Worm (Caenorhabditis elegans) whole organism, young adult: Measurements from ENCODE around the gene F11C7.2.

Experiments
- B0336.3 ChIP-seq: fragments of 200-800 bp; sonication (Bioruptor generic); IDR thresholded peaks from 2 replicates; pipeline ENCODE4 v1.3.6; 2022; ENCODE audit warnings: missing genetic modification characterization, missing compliant biosample characterization
- C17E4.6 ChIP-seq: fragments of 200-800 bp; sonication (Bioruptor generic); IDR thresholded peaks from 2 replicates; pipeline ENCODE4 v1.3.6; 2022; ENCODE audit warnings: missing genetic modification reagents, missing genetic modification characterization, missing compliant biosample characterization
- F33H1.4 ChIP-seq: fragments of 200-800 bp; sonication (Bioruptor generic); IDR thresholded peaks from 2 replicates; pipeline ENCODE4 v1.3.6; 2022; ENCODE audit warnings: missing genetic modification reagents, missing genetic modification characterization, missing compliant biosample characterization
- F52B5.7 ChIP-seq: sonication (generic microtip); optimal IDR thresholded peaks from 2 replicates; lab custom pipeline; 2016; ENCODE audit warnings: mild to moderate bottlenecking, missing genetic modification characterization, missing compliant biosample characterization
- K11D2.4 ChIP-seq: fragments of 200-800 bp; sonication (Bioruptor generic); IDR thresholded peaks from 2 replicates; pipeline ENCODE4 v1.3.6; 2022; ENCODE audit warnings: missing genetic modification reagents, missing genetic modification characterization, missing compliant biosample characterization
- Y53F4B.3 ChIP-seq: fragments of 200-800 bp; sonication (Bioruptor generic); IDR thresholded peaks from 2 replicates; pipeline ENCODE4 v1.3.6; 2022; ENCODE audit warnings: missing genetic modification reagents, missing genetic modification characterization, missing compliant biosample characterization
- Y95B8A.8 ChIP-seq: fragments of 200-800 bp; sonication (Bioruptor generic); IDR thresholded peaks from 2 replicates; pipeline ENCODE4 v1.3.6; 2022; ENCODE audit warnings: missing genetic modification reagents, missing genetic modification characterization, missing compliant biosample characterization
- akir-1 ChIP-seq: fragments of 200-800 bp; sonication (Bioruptor generic); optimal IDR thresholded peaks from 2 replicates; lab custom pipeline; 2018; ENCODE audit warnings: mild to moderate bottlenecking, missing genetic modification characterization, moderate library complexity, missing compliant biosample characterization
- ama-1 ChIP-seq, 3 experiments: fragments of 150-350 bp in 1 of 3; sonication (generic microtip) in 2 of 3; optimal IDR thresholded peaks; 2 replicates each; lab custom pipeline; 2014 to 2018; ENCODE audit warnings: missing biosample characterization in 2 of 3, missing genetic modification characterization in 2 of 3, missing genetic modification reagents in 2 of 3
- aptf-2 ChIP-seq: fragments of 200-800 bp; sonication (Bioruptor generic); conservative IDR thresholded peaks from 2 replicates; pipeline ENCODE4 v1.3.6; 2022; ENCODE audit warnings: missing genetic modification reagents, missing genetic modification characterization, missing compliant biosample characterization
- aptf-3 ChIP-seq: fragments of 200-800 bp; sonication (Bioruptor generic); IDR thresholded peaks from 2 replicates; pipeline ENCODE4 v1.3.6; 2022; ENCODE audit warnings: missing genetic modification characterization, missing compliant biosample characterization
- atf-7 ChIP-seq: sonication (generic microtip); optimal IDR thresholded peaks from 2 replicates; lab custom pipeline; 2017; ENCODE audit warnings: mild to moderate bottlenecking, missing genetic modification characterization, missing compliant biosample characterization
- attf-5 ChIP-seq: fragments of 200-800 bp; sonication (Bioruptor generic); optimal IDR thresholded peaks from 2 replicates; lab custom pipeline; 2018; ENCODE audit warnings: mild to moderate bottlenecking, missing genetic modification characterization, missing compliant biosample characterization
- bed-1 ChIP-seq: fragments of 200-800 bp; sonication (Bioruptor generic); IDR thresholded peaks from 2 replicates; pipeline ENCODE4 v1.3.6; 2022; ENCODE audit warnings: missing genetic modification reagents, missing genetic modification characterization, missing compliant biosample characterization
- cebp-1 ChIP-seq, 2 experiments: fragments of 200-800 bp in 1 of 2; sonication (Bioruptor generic) in 1 of 2; sonication (generic microtip) in 1 of 2; IDR thresholded peaks in 1 of 2; optimal IDR thresholded peaks in 1 of 2; 2 replicates each; pipeline versions ENCODE4 v1.3.6 to Lab custom; 2017 to 2022; ENCODE audit warnings: missing compliant biosample characterization in 2 of 2, missing genetic modification characterization in 2 of 2, mild to moderate bottlenecking in 1 of 2, missing genetic modification reagents in 1 of 2, moderate library complexity in 1 of 2
- ceh-27 ChIP-seq: fragments of 200-800 bp; sonication (Bioruptor generic); optimal IDR thresholded peaks from 2 replicates; lab custom pipeline; 2018; ENCODE audit warnings: mild to moderate bottlenecking, missing genetic modification characterization, moderate library complexity, missing compliant biosample characterization
- ceh-79 ChIP-seq: sonication (generic microtip); optimal IDR thresholded peaks from 2 replicates; lab custom pipeline; 2017; ENCODE audit warnings: mild to moderate bottlenecking, missing genetic modification characterization, missing compliant biosample characterization
- chd-7 ChIP-seq: sonication (generic microtip); optimal IDR thresholded peaks from 2 replicates; lab custom pipeline; 2016; ENCODE audit warnings: mild to moderate bottlenecking, missing genetic modification characterization, moderate library complexity, missing compliant biosample characterization
- egl-44 ChIP-seq: fragments of 200-800 bp; sonication (Bioruptor generic); IDR thresholded peaks from 2 replicates; pipeline ENCODE4 v1.3.6; 2022; ENCODE audit warnings: missing genetic modification reagents, missing genetic modification characterization, missing compliant biosample characterization
- egrh-3 ChIP-seq: fragments of 200-800 bp; sonication (Bioruptor generic); IDR thresholded peaks from 2 replicates; pipeline ENCODE4 v1.3.6; 2022; ENCODE audit warnings: missing genetic modification reagents, missing genetic modification characterization, missing compliant biosample characterization
- hmg-1.2 ChIP-seq: fragments of 200-800 bp; sonication (Bioruptor generic); IDR thresholded peaks from 2 replicates; pipeline ENCODE4 v1.3.6; 2022; ENCODE audit warnings: missing genetic modification reagents, missing genetic modification characterization, missing compliant biosample characterization
- hrde-1 ChIP-seq: sonication (generic microtip); optimal IDR thresholded peaks from 2 replicates; lab custom pipeline; 2016; ENCODE audit warnings: missing genetic modification characterization, mild to moderate bottlenecking, missing compliant biosample characterization, moderate library complexity, missing genotype, missing genetic modification reagents, borderline replicate concordance
- let-526 ChIP-seq: fragments of 200-800 bp; sonication (Bioruptor generic); IDR thresholded peaks from 2 replicates; pipeline ENCODE4 v1.3.6; 2022; ENCODE audit warnings: missing genetic modification reagents, missing genetic modification characterization, missing compliant biosample characterization
- lin-26 ChIP-seq: fragments of 200-800 bp; sonication (Bioruptor generic); IDR thresholded peaks from 2 replicates; pipeline ENCODE4 v1.3.6; 2022; ENCODE audit warnings: missing genetic modification reagents, missing genetic modification characterization, missing compliant biosample characterization
- madf-10 ChIP-seq: sonication (generic microtip); optimal IDR thresholded peaks from 2 replicates; lab custom pipeline; 2016; ENCODE audit warnings: mild to moderate bottlenecking, missing genetic modification characterization, missing compliant biosample characterization
- madf-6 ChIP-seq: fragments of 200-800 bp; sonication (Bioruptor generic); IDR thresholded peaks from 2 replicates; pipeline ENCODE4 v1.3.6; 2022; ENCODE audit warnings: missing genetic modification reagents, missing genetic modification characterization, missing compliant biosample characterization
- mcd-1 ChIP-seq: fragments of 200-800 bp; sonication (Bioruptor generic); IDR thresholded peaks from 2 replicates; pipeline ENCODE4 v1.3.6; 2022; ENCODE audit warnings: missing genetic modification reagents, missing genetic modification characterization, missing compliant biosample characterization
- mes-4 ChIP-seq: sonication (generic microtip); optimal IDR thresholded peaks from 2 replicates; lab custom pipeline; 2016; ENCODE audit warnings: missing genotype, missing genetic modification characterization, missing compliant biosample characterization
- mxl-1 ChIP-seq: sonication (generic microtip); optimal IDR thresholded peaks from 2 replicates; lab custom pipeline; 2016; ENCODE audit warnings: missing genetic modification characterization, missing compliant biosample characterization
- nfya-1 ChIP-seq: sonication (generic microtip); optimal IDR thresholded peaks from 2 replicates; lab custom pipeline; 2017; ENCODE audit warnings: antibody characterized with exemption, missing compliant biosample characterization, missing genetic modification characterization, borderline replicate concordance; ENCODE audit not compliant: insufficient read depth
- nhr-179 ChIP-seq: sonication (generic microtip); optimal IDR thresholded peaks from 2 replicates; lab custom pipeline; 2016; ENCODE audit warnings: mild to moderate bottlenecking, missing genetic modification characterization, missing compliant biosample characterization
- nhr-27 ChIP-seq: fragments of 200-800 bp; sonication (Bioruptor generic); optimal IDR thresholded peaks from 2 replicates; lab custom pipeline; 2018; ENCODE audit warnings: mild to moderate bottlenecking, missing genetic modification characterization, moderate library complexity, missing compliant biosample characterization
- nhr-90 ChIP-seq: sonication (generic microtip); optimal IDR thresholded peaks from 2 replicates; lab custom pipeline; 2016; ENCODE audit warnings: missing genotype, mild to moderate bottlenecking, missing genetic modification characterization, missing compliant biosample characterization
- rec-8 ChIP-seq, 2 experiments: sonication (generic microtip); optimal IDR thresholded peaks; 2 replicates each; lab custom pipeline; 2016; ENCODE audit warnings: mild to moderate bottlenecking in 2 of 2, missing genetic modification characterization in 2 of 2, missing genetic modification reagents in 2 of 2, missing genotype in 2 of 2, missing biosample characterization in 1 of 2, missing compliant biosample characterization in 1 of 2, moderate library complexity in 1 of 2
- repo-1 ChIP-seq: sonication (generic microtip); optimal IDR thresholded peaks from 2 replicates; lab custom pipeline; 2017; ENCODE audit warnings: mild to moderate bottlenecking, missing genetic modification characterization, missing compliant biosample characterization
- rpc-1 ChIP-seq, 2 experiments: fragments of 150-350 bp in 1 of 2; sonication (generic microtip) in 1 of 2; optimal IDR thresholded peaks; 2 replicates each; lab custom pipeline; 2014 to 2018; ENCODE audit warnings: missing biosample characterization in 1 of 2, missing genetic modification characterization in 1 of 2, missing genetic modification reagents in 1 of 2, missing genotype in 1 of 2
- snpc-1.3 ChIP-seq: sonication (generic microtip); optimal IDR thresholded peaks from 2 replicates; lab custom pipeline; 2017; ENCODE audit warnings: missing genetic modification characterization, mild to moderate bottlenecking, missing compliant biosample characterization, antibody characterized with exemption, moderate library complexity, missing genotype, missing genetic modification reagents; ENCODE audit not compliant: insufficient read depth
- snpc-3.4 ChIP-seq: sonication (generic microtip); optimal IDR thresholded peaks from 2 replicates; lab custom pipeline; 2017; ENCODE audit warnings: missing genetic modification characterization, mild to moderate bottlenecking, missing compliant biosample characterization, antibody characterized with exemption, moderate library complexity, missing genotype, missing genetic modification reagents
- snpc-4 ChIP-seq, 5 experiments: fragments of 150-350 bp in 1 of 5; sonication (generic microtip) in 4 of 5; optimal IDR thresholded peaks; 2 replicates each; lab custom pipeline; 2014 to 2018; ENCODE audit warnings: missing genetic modification characterization in 5 of 5, missing biosample characterization in 3 of 5, antibody characterized with exemption in 2 of 5, mild to moderate bottlenecking in 2 of 5, missing compliant biosample characterization in 2 of 5, missing genotype in 2 of 5, moderate library complexity in 2 of 5, missing genetic modification reagents in 1 of 5
- tbp1 ChIP-seq: fragments of 200-800 bp; sonication (Bioruptor generic); optimal IDR thresholded peaks from 2 replicates; lab custom pipeline; 2018; ENCODE audit warnings: mild to moderate bottlenecking, missing genetic modification characterization, missing compliant biosample characterization
- tlf-1 ChIP-seq: fragments of 200-800 bp; sonication (Bioruptor generic); optimal IDR thresholded peaks from 2 replicates; lab custom pipeline; 2018; ENCODE audit warnings: mild to moderate bottlenecking, missing genetic modification characterization, missing compliant biosample characterization
- zfh-2 ChIP-seq: fragments of 200-800 bp; sonication (Bioruptor generic); conservative IDR thresholded peaks from 2 replicates; pipeline ENCODE4 v1.3.6; 2022; ENCODE audit warnings: missing genetic modification reagents, missing genetic modification characterization, missing compliant biosample characterization
- ztf-26 ChIP-seq: sonication (generic microtip); optimal IDR thresholded peaks from 2 replicates; lab custom pipeline; 2017; ENCODE audit warnings: missing genetic modification characterization, missing compliant biosample characterization

F11C7.2 gene

ce11 chrX:17420585-17421459 is 24.2 kb downstream of the F11C7.2 start:
- TF ChIP-seq nfya-1 (tag; lab: Kevin White, UChicago): no peak
- TF ChIP-seq nhr-27 (tag; lab: Kevin White, UChicago): peak; percentile 36
- TF ChIP-seq mxl-1 (tag; lab: Kevin White, UChicago): no peak
- TF ChIP-seq snpc-4 (GFP tag; optimal IDR thresholded peaks at IDR 0.05; lab: Kevin White, UChicago): no peak
- TF ChIP-seq snpc-4 (tag; optimal IDR thresholded peaks at IDR 0.05; lab: Kevin White, UChicago): no peak
- TF ChIP-seq cebp-1 (GFP tag; IDR thresholded peaks at IDR 0.05; lab: Robert Waterston, UW): no peak
- TF ChIP-seq cebp-1 (tag; optimal IDR thresholded peaks at IDR 0.05; lab: Kevin White, UChicago): no peak
- TF ChIP-seq zfh-2: peak; percentile 86
- peak; percentile 74; the same call in 1 of the 2 replicates for TF ChIP-seq egrh-3 (GFP tag; lab: Robert Waterston, UW)
- TF ChIP-seq snpc-1.3: no peak
- peak; percentile 2 for TF ChIP-seq ceh-27 (GFP tag; lab: Kevin White, UChicago)
- peak; percentile 78 for TF ChIP-seq ztf-26 (tag; lab: Kevin White, UChicago)
- no peak for TF ChIP-seq tbp1 (GFP tag; lab: Kevin White, UChicago)
- TF ChIP-seq aptf-2 (GFP tag; lab: Robert Waterston, UW): 0 out of 2 replicates have a peak, but pooled peaks have one; percentile 12
- TF ChIP-seq F52B5.7: no peak
- TF ChIP-seq lin-26 (GFP tag; lab: Robert Waterston, UW): no peak; the same call in 1 of the 2 replicates
- TF ChIP-seq snpc-3.4 (tag; lab: Kevin White, UChicago): no peak
- TF ChIP-seq B0336.3 (GFP tag; lab: Robert Waterston, UW): 0 out of 2 replicates have a peak, but pooled peaks have one; percentile 13
- peak; percentile 96 for TF ChIP-seq ama-1 (optimal IDR thresholded peaks at IDR 0.05; lab: Kevin White, UChicago)
- no peak for TF ChIP-seq ama-1 (GFP tag; optimal IDR thresholded peaks at IDR 0.05; lab: Kevin White, UChicago)
- no peak for TF ChIP-seq mes-4 (tag; lab: Kevin White, UChicago)
- TF ChIP-seq akir-1 (GFP tag; lab: Kevin White, UChicago): no peak
- no peak for TF ChIP-seq K11D2.4 (GFP tag; lab: Robert Waterston, UW)
- TF ChIP-seq atf-7 (tag; lab: Kevin White, UChicago): no peak
- TF ChIP-seq nhr-90: no peak
- TF ChIP-seq madf-10 (tag; lab: Kevin White, UChicago): no peak
- no peak for TF ChIP-seq tlf-1
- no peak for TF ChIP-seq F33H1.4
- TF ChIP-seq egl-44: no peak
- TF ChIP-seq madf-6 (GFP tag; lab: Robert Waterston, UW): no peak
- TF ChIP-seq hmg-1.2 (GFP tag; lab: Robert Waterston, UW): no peak
- peak; percentile 59 for TF ChIP-seq ceh-79 (tag; lab: Kevin White, UChicago)
- peak; percentile 41 for TF ChIP-seq repo-1 (tag; lab: Kevin White, UChicago)
- TF ChIP-seq rec-8 (tag; optimal IDR thresholded peaks at IDR 0.05; lab: Kevin White, UChicago): no peak

- TF ChIP-seq egrh-3 (GFP tag; lab: Robert Waterston, UW) (no peak), Y95B8A.8 (GFP tag; lab: Robert Waterston, UW) (no peak), hrde-1 (tag; lab: Kevin White, UChicago) (no peak), ztf-26 (tag; lab: Kevin White, UChicago) (no peak), mcd-1 (GFP tag; lab: Robert Waterston, UW) (no peak), bed-1 (GFP tag; lab: Robert Waterston, UW) (no peak), let-526 (GFP tag; lab: Robert Waterston, UW) (no peak), hmg-1.2 (GFP tag; lab: Robert Waterston, UW) (no peak), C17E4.6 (no peak), nhr-90 (no peak), chd-7 (tag; lab: Kevin White, UChicago) (no peak), aptf-3 (GFP tag; lab: Robert Waterston, UW) (no peak), attf-5 (GFP tag; lab: Kevin White, UChicago) (no peak), Y53F4B.3 (GFP tag; lab: Robert Waterston, UW) (no peak), rpc-1 (optimal IDR thresholded peaks at IDR 0.05; lab: Kevin White, UChicago) (no peak), rpc-1 (tag; optimal IDR thresholded peaks at IDR 0.05; lab: Kevin White, UChicago) (no peak), nhr-179 (tag; lab: Kevin White, UChicago) (no peak)
These were observed 25.0 kb downstream of the F11C7.2 start, which contains the start of gene osm-11 for ce11 chrX:17421532-17422078. TSS of gene osm-11 (minus strand) at chrX:17421582.
